Fruit fly (Drosophila melanogaster): ENCODE data around the gene Idh3g.

Gene Idh3g

DNA sequence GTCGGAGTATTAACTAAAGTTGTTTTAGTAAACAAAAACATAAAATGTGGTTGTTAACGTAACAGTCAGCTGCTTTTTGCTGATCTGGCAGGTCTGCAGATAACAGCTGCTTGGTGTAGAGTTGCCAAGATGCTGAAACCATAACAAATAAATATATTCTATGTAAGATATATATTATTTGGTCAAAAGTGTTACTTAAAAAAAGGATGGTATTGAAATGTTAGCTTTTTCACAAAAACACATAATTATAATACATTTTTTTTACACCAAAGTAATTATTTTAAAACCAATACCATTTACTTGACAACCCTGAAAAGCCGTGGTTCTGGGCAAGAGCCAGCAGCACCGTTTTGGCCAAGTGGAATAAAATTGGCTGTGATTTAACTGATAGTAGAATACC, at the start of gene Idh3g, which contains the start of gene CG4743:
Idh3g (plus strand) TSS at position 318 of the 400 bp plus-strand sequence.
CG4743 (minus strand) TSS at position 23 of the 400 bp plus-strand sequence.
- TF ChIP-seq CG12605 (GFP tag; IDR thresholded peaks at IDR 0.05) (peak; percentile 95), CG8301 (tag; optimal IDR thresholded peaks at IDR 0.05) (peak; percentile 93), EcR (GFP tag; optimal IDR thresholded peaks at IDR 0.05) (no peak), CG10348 (GFP tag; IDR thresholded peaks at IDR 0.05) (peak; percentile 80), Snoo (tag; optimal IDR thresholded peaks at IDR 0.05) (peak; percentile 95), CG13204 (GFP tag; optimal IDR thresholded peaks at IDR 0.05) (no peak), rn (GFP tag; IDR thresholded peaks at IDR 0.05) (peak; percentile 80), CG34367 (tag; optimal IDR thresholded peaks at IDR 0.05) (peak; percentile 94), D1 (tag; optimal IDR thresholded peaks at IDR 0.05) (peak; percentile 76), CG4496 (GFP tag; IDR thresholded peaks at IDR 0.05) (peak; percentile 95), CG17806 (tag; optimal IDR thresholded peaks at IDR 0.05) (peak; percentile 96), Pif1A (GFP tag; optimal IDR thresholded peaks at IDR 0.05) (peak; percentile 92), CG32121 (GFP tag; IDR thresholded peaks at IDR 0.05) (peak; percentile 94), CG9948 (tag; optimal IDR thresholded peaks at IDR 0.05) (peak; percentile 96), Pif1B (GFP tag; optimal IDR thresholded peaks at IDR 0.05) (peak; percentile 93), Ets98B (GFP tag; IDR thresholded peaks at IDR 0.05) (peak; percentile 94), CG15710 (tag; optimal IDR thresholded peaks at IDR 0.05) (peak; percentile 96), CG14655 (GFP tag; optimal IDR thresholded peaks at IDR 0.05) (peak; percentile 94), fd96Ca (GFP tag; IDR thresholded peaks at IDR 0.05) (peak; percentile 86), gl (tag; optimal IDR thresholded peaks at IDR 0.05) (peak; percentile 82), CG8159 (tag; optimal IDR thresholded peaks at IDR 0.05) (peak; percentile 96)

DNA sequence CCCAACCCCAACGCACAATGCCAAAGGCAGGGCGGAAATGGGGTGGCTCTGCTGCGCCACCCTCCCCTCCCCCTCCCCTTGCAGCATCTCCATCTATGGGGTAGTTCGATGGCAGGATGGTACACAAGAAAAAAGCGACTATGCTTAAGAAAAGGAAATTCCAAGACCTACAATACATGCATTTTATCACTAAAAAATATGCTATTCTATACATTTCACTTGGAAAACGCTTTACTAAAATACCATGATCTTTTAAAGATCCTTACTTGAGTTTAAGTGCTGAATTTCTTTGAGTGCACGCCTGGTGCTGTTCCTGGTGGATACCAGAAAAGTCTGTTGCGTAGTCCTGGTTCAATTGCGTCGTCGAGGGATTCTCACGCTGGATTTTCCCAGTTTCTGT, 49.6 kb upstream of the Idh3g start:
- peak; percentile 28 for TF ChIP-seq CG15710 (tag; optimal IDR thresholded peaks at IDR 0.05)
- no peak for TF ChIP-seq CG32121 (GFP tag; IDR thresholded peaks at IDR 0.05)
- TF ChIP-seq CG17806 (tag; optimal IDR thresholded peaks at IDR 0.05), result peak; percentile 22
- TF ChIP-seq CG9948 (tag; optimal IDR thresholded peaks at IDR 0.05), result peak; percentile 7
- no peak for TF ChIP-seq CG14655 (GFP tag; optimal IDR thresholded peaks at IDR 0.05)
- no peak for TF ChIP-seq fd96Ca (GFP tag; IDR thresholded peaks at IDR 0.05)
- no peak for TF ChIP-seq rn (GFP tag; IDR thresholded peaks at IDR 0.05)
- no peak for TF ChIP-seq Pif1A (GFP tag; optimal IDR thresholded peaks at IDR 0.05)
- no peak for TF ChIP-seq Ets98B (GFP tag; IDR thresholded peaks at IDR 0.05)
- TF ChIP-seq EcR (GFP tag; optimal IDR thresholded peaks at IDR 0.05), result no peak
- TF ChIP-seq CG8159 (tag; optimal IDR thresholded peaks at IDR 0.05), result peak; percentile 58
- TF ChIP-seq Pif1B (GFP tag; optimal IDR thresholded peaks at IDR 0.05), result no peak
- no peak for TF ChIP-seq CG34367 (tag; optimal IDR thresholded peaks at IDR 0.05)
- no peak for TF ChIP-seq Snoo (tag; optimal IDR thresholded peaks at IDR 0.05)
- no peak for TF ChIP-seq CG12605 (GFP tag; IDR thresholded peaks at IDR 0.05)
- TF ChIP-seq D1 (tag; optimal IDR thresholded peaks at IDR 0.05), result no peak
- no peak for TF ChIP-seq CG10348 (GFP tag; IDR thresholded peaks at IDR 0.05)
- no peak for TF ChIP-seq CG4496 (GFP tag; IDR thresholded peaks at IDR 0.05)
- no peak for TF ChIP-seq CG13204 (GFP tag; optimal IDR thresholded peaks at IDR 0.05)
- no peak for TF ChIP-seq CG8301 (tag; optimal IDR thresholded peaks at IDR 0.05)
- TF ChIP-seq gl (tag; optimal IDR thresholded peaks at IDR 0.05), result no peak

DNA sequence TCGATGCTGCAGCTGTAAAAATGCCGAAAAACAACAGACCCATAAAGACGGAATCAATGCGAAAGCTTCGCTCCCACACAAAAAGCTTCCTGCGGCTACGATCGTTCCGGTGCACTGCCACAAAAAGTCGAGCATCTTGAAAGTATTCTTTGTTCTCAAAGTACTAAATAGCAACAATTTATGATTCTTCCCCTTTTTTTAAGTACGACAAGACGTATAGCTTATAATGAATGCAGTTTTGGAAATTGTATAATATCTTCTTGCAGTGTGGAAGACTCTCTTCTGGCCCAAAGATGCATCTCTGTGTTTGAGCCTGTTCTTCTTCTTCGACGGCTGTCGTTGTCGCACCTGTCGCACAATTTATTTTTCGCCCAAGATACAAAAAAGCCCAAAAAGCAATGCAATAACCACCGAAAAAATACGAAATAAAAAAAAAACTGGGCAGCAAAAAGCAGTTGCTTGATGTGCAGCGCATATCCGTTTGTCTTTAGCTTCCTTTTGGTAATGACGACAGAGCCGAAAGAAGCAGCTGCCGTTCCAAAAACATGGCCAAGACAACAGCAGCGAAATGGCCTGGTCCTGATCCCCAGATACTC, 46.7 kb upstream of the Idh3g start:
- TF ChIP-seq CG34367 (tag; optimal IDR thresholded peaks at IDR 0.05), result no peak
- TF ChIP-seq fd96Ca (GFP tag; IDR thresholded peaks at IDR 0.05), result no peak
- peak; percentile 69 for TF ChIP-seq Snoo (tag; optimal IDR thresholded peaks at IDR 0.05)
- TF ChIP-seq Pif1A (GFP tag; optimal IDR thresholded peaks at IDR 0.05), result peak; percentile 53
- no peak for TF ChIP-seq D1 (tag; optimal IDR thresholded peaks at IDR 0.05)
- no peak for TF ChIP-seq rn (GFP tag; IDR thresholded peaks at IDR 0.05)
- no peak for TF ChIP-seq CG13204 (GFP tag; optimal IDR thresholded peaks at IDR 0.05)
- TF ChIP-seq CG15710 (tag; optimal IDR thresholded peaks at IDR 0.05), result no peak
- no peak for TF ChIP-seq Ets98B (GFP tag; IDR thresholded peaks at IDR 0.05)
- peak; percentile 56 for TF ChIP-seq Pif1B (GFP tag; optimal IDR thresholded peaks at IDR 0.05)
- TF ChIP-seq gl (tag; optimal IDR thresholded peaks at IDR 0.05), result no peak
- no peak for TF ChIP-seq CG4496 (GFP tag; IDR thresholded peaks at IDR 0.05)
- peak; percentile 9 for TF ChIP-seq CG14655 (GFP tag; optimal IDR thresholded peaks at IDR 0.05)
- no peak for TF ChIP-seq CG9948 (tag; optimal IDR thresholded peaks at IDR 0.05)
- no peak for TF ChIP-seq CG12605 (GFP tag; IDR thresholded peaks at IDR 0.05)
- no peak for TF ChIP-seq EcR (GFP tag; optimal IDR thresholded peaks at IDR 0.05)
- TF ChIP-seq CG32121 (GFP tag; IDR thresholded peaks at IDR 0.05), result no peak
- peak; percentile 16 for TF ChIP-seq CG17806 (tag; optimal IDR thresholded peaks at IDR 0.05)
- TF ChIP-seq CG8159 (tag; optimal IDR thresholded peaks at IDR 0.05), result peak; percentile 32
- TF ChIP-seq CG8301 (tag; optimal IDR thresholded peaks at IDR 0.05), result peak; percentile 6
- no peak for TF ChIP-seq CG10348 (GFP tag; IDR thresholded peaks at IDR 0.05)

DNA sequence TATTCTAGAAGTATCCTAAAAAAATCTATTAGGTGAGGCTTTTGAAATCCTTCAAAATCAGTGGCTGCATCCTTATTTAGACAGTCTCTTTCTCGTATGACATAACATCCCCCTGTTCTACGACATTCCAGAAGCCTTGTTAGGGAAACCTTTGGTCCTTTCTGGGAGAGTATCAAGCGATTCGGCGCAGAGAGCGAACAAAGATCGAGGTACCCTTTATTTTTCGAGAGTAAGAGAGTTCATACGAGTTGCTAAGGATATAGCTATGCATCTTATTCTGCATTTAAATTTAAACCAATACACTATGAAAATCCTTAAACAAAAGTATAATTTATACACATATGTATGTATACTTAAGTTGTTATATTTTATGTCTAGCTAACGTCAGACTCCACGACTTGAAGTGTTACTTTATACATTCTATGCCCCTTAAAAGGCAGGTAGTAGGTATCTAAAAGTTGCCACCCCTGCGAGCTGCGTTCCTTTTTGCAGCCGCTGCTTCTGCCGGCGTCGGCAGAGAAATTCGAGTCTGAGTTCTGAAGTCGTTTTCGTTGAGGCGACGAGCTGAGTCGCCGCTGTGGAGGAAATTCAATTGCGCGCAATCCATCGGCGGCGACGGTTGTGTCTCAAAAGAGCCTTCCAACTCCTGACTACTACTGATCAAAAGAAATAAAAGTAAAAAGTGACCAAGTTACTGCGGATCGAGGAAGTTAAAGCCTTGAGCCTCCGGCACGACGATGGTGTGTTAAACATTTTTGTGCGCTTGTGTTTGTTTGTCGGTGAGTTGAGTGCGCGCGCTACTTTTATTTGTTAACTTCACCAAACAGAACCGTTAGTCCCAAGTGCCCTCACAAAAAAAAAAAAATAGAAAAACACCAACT, 43.1 kb upstream of the Idh3g start, which contains the start of gene jigr1:
jigr1 (plus strand) TSS at position 550 of the 881 bp plus-strand sequence.
- TF ChIP-seq gl (tag; optimal IDR thresholded peaks at IDR 0.05) (peak; percentile 17), fd96Ca (GFP tag; IDR thresholded peaks at IDR 0.05) (no peak), rn (GFP tag; IDR thresholded peaks at IDR 0.05) (no peak), CG15710 (tag; optimal IDR thresholded peaks at IDR 0.05) (peak; percentile 60), CG32121 (GFP tag; IDR thresholded peaks at IDR 0.05) (no peak), Pif1B (GFP tag; optimal IDR thresholded peaks at IDR 0.05) (peak; percentile 73), CG14655 (GFP tag; optimal IDR thresholded peaks at IDR 0.05) (peak; percentile 65), CG8301 (tag; optimal IDR thresholded peaks at IDR 0.05) (peak; percentile 61), CG10348 (GFP tag; IDR thresholded peaks at IDR 0.05) (no peak), CG17806 (tag; optimal IDR thresholded peaks at IDR 0.05) (peak; percentile 68), CG13204 (GFP tag; optimal IDR thresholded peaks at IDR 0.05) (peak; percentile 42), Snoo (tag; optimal IDR thresholded peaks at IDR 0.05) (peak; percentile 56), CG4496 (GFP tag; IDR thresholded peaks at IDR 0.05) (peak; percentile 46; the same call in 1 of the 3 replicates), Ets98B (GFP tag; IDR thresholded peaks at IDR 0.05) (no peak), CG9948 (tag; optimal IDR thresholded peaks at IDR 0.05) (peak; percentile 67), CG12605 (GFP tag; IDR thresholded peaks at IDR 0.05) (no peak), CG8159 (tag; optimal IDR thresholded peaks at IDR 0.05) (peak; percentile 71), Pif1A (GFP tag; optimal IDR thresholded peaks at IDR 0.05) (peak; percentile 64), CG34367 (tag; optimal IDR thresholded peaks at IDR 0.05) (peak; percentile 64), D1 (tag; optimal IDR thresholded peaks at IDR 0.05) (no peak), EcR (GFP tag; optimal IDR thresholded peaks at IDR 0.05) (no peak)
